Fruit fly (Drosophila melanogaster) whole organism, prepupa: ENCODE measurements around the gene CG32987.

Source experiments
- CG15336 ChIP-seq: fragments of 200-800 bp; sonication (Bioruptor generic); IDR thresholded peaks from 2 replicates; pipeline ENCODE4 v1.3.6; 2022; ENCODE audit warnings: missing biosample characterization, missing genetic modification characterization
- CG16779 ChIP-seq: fragments of 200-800 bp; sonication (Bioruptor generic); optimal IDR thresholded peaks from 3 replicates; lab custom pipeline; 2017; ENCODE audit warnings: missing biosample characterization, mild to moderate bottlenecking, missing genetic modification characterization
- CG3032 ChIP-seq: fragments of 200-800 bp; optimal IDR thresholded peaks from 2 replicates; lab custom pipeline; 2019; ENCODE audit warnings: missing biosample characterization, mild to moderate bottlenecking, missing genetic modification characterization, moderate library complexity
- CG6808 ChIP-seq: fragments of 200-800 bp; sonication (Bioruptor generic); optimal IDR thresholded peaks from 3 replicates; lab custom pipeline; 2017; ENCODE audit warnings: missing biosample characterization, missing genetic modification characterization, mild to moderate bottlenecking, moderate library complexity, missing genetic modification reagents
- Eip75B ChIP-seq: fragments of 200-800 bp; sonication (Bioruptor generic); optimal IDR thresholded peaks from 3 replicates; lab custom pipeline; 2016; ENCODE audit warnings: missing biosample characterization, missing genetic modification characterization
- Eip78C ChIP-seq: fragments of 200-800 bp; sonication (Bioruptor generic); peaks from one replicate; lab custom pipeline; 2016; ENCODE audit warnings: missing biosample characterization, missing genetic modification characterization
- Ets96B ChIP-seq: fragments of 200-800 bp; optimal IDR thresholded peaks from 2 replicates; lab custom pipeline; 2019; ENCODE audit warnings: missing biosample characterization, mild to moderate bottlenecking, missing genetic modification characterization, moderate library complexity
- Gug ChIP-seq: fragments of 200-800 bp; sonication (Bioruptor generic); IDR thresholded peaks from 2 replicates; pipeline ENCODE4 v1.3.6; 2022; ENCODE audit warnings: missing biosample characterization, missing genetic modification characterization
- Hr4 ChIP-seq: fragments of 200-800 bp; sonication (Bioruptor generic); optimal IDR thresholded peaks from 3 replicates; lab custom pipeline; 2016; ENCODE audit warnings: missing biosample characterization, missing genetic modification characterization
- OdsH ChIP-seq: fragments of 200-800 bp; sonication (Bioruptor generic); optimal IDR thresholded peaks from 3 replicates; lab custom pipeline; 2016; ENCODE audit warnings: missing biosample characterization, missing genetic modification characterization
- pdm3 ChIP-seq: fragments of 200-800 bp; sonication (Bioruptor generic); optimal IDR thresholded peaks from 3 replicates; lab custom pipeline; 2016; ENCODE audit warnings: missing biosample characterization, missing genetic modification characterization

DNA sequence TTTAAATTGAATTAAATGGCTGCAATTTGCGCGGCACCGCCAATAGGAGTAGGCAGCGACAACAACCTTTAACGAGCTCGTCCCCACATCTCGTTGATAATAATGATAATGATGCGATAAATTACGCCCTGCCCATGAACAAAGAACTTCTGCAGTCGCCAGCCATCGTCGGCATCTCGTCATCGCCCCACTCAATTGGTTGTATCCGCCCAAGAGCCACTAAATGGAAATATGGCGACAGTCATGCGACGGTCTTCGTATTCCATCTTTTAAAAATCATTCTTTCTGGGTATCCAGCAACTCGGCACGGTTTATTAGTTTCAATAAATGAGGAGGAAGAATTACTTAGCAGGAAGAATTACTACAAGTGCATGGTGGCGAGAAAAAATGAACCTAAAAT is 43.1 kb upstream of the CG32987 start:
- TF ChIP-seq CG16779 (tag; lab: Kevin White, UChicago), result no peak
- TF ChIP-seq Eip78C, result no peak
- no peak for TF ChIP-seq CG6808 (GFP tag; lab: Kevin White, UChicago)
- TF ChIP-seq Eip75B (GFP tag; lab: Kevin White, UChicago), result no peak
- no peak for TF ChIP-seq Ets96B (tag; lab: Kevin White, UChicago)
- no peak for TF ChIP-seq Hr4
- TF ChIP-seq OdsH (GFP tag; lab: Kevin White, UChicago), result no peak
- no peak for TF ChIP-seq Gug (GFP tag; lab: Robert Waterston, UW)
- TF ChIP-seq pdm3 (GFP tag; lab: Kevin White, UChicago), result no peak
- TF ChIP-seq CG15336 (GFP tag; lab: Robert Waterston, UW), result no peak
- TF ChIP-seq CG3032 (tag; lab: Kevin White, UChicago), result no peak
